Worm (Caenorhabditis elegans) whole organism, young adult: ENCODE data around the gene srz-105.
"Not testable (repeated sequence)": the region's sequence is repeated elsewhere in the genome, so short reads cannot be mapped to it uniquely, and the experiment has no call there.

Experiments used
- B0336.3 ChIP-seq: fragments of 200-800 bp; sonication (Bioruptor generic); IDR thresholded peaks from 2 replicates; pipeline ENCODE4 v1.3.6; 2022; ENCODE audit warnings: missing genetic modification characterization, missing compliant biosample characterization
- F23B12.7 ChIP-seq: sonication (generic microtip); optimal IDR thresholded peaks from 2 replicates; lab custom pipeline; 2017; ENCODE audit warnings: missing genetic modification characterization, mild to moderate bottlenecking, missing compliant biosample characterization, antibody characterized with exemption, moderate library complexity; ENCODE audit not compliant: insufficient read depth
- F33H1.4 ChIP-seq: fragments of 200-800 bp; sonication (Bioruptor generic); IDR thresholded peaks from 2 replicates; pipeline ENCODE4 v1.3.6; 2022; ENCODE audit warnings: missing genetic modification reagents, missing genetic modification characterization, missing compliant biosample characterization
- F39B2.1 ChIP-seq: fragments of 200-800 bp; sonication (Bioruptor generic); IDR thresholded peaks from 2 replicates; pipeline ENCODE4 v1.3.6; 2022; ENCODE audit warnings: missing genetic modification reagents, missing genetic modification characterization, missing compliant biosample characterization
- F57A8.1 ChIP-seq: fragments of 200-800 bp; sonication (Bioruptor generic); optimal IDR thresholded peaks from 2 replicates; lab custom pipeline; 2018; ENCODE audit warnings: mild to moderate bottlenecking, missing genetic modification characterization, moderate library complexity, missing compliant biosample characterization
- F57C9.4 ChIP-seq: sonication (generic microtip); optimal IDR thresholded peaks from 2 replicates; lab custom pipeline; 2017; ENCODE audit warnings: mild to moderate bottlenecking, missing genetic modification characterization, missing compliant biosample characterization
- T07F8.4 ChIP-seq: sonication (generic microtip); optimal IDR thresholded peaks from 2 replicates; lab custom pipeline; 2016; ENCODE audit warnings: mild to moderate bottlenecking, missing genetic modification characterization, moderate library complexity, missing compliant biosample characterization
- Y67H2A.10 ChIP-seq: fragments of 200-800 bp; sonication (Bioruptor generic); conservative IDR thresholded peaks from 2 replicates; pipeline ENCODE4 v1.3.6; 2022; ENCODE audit warnings: missing genetic modification reagents, missing genetic modification characterization, missing compliant biosample characterization
- Y79H2A.3 ChIP-seq: fragments of 200-800 bp; sonication (Bioruptor generic); conservative IDR thresholded peaks from 2 replicates; pipeline ENCODE4 v1.3.6; 2022; ENCODE audit warnings: missing genetic modification reagents, missing genetic modification characterization, missing compliant biosample characterization
- Y95B8A.8 ChIP-seq: fragments of 200-800 bp; sonication (Bioruptor generic); IDR thresholded peaks from 2 replicates; pipeline ENCODE4 v1.3.6; 2022; ENCODE audit warnings: missing genetic modification reagents, missing genetic modification characterization, missing compliant biosample characterization
- atf-7 ChIP-seq: sonication (generic microtip); optimal IDR thresholded peaks from 2 replicates; lab custom pipeline; 2017; ENCODE audit warnings: mild to moderate bottlenecking, missing genetic modification characterization, missing compliant biosample characterization
- attf-3 ChIP-seq: fragments of 200-800 bp; sonication (Bioruptor generic); conservative IDR thresholded peaks from 2 replicates; pipeline ENCODE4 v1.3.6; 2022; ENCODE audit warnings: missing genetic modification reagents, missing genetic modification characterization, missing compliant biosample characterization
- attf-6 ChIP-seq: fragments of 200-800 bp; sonication (Bioruptor generic); IDR thresholded peaks from 2 replicates; pipeline ENCODE4 v1.3.6; 2022; ENCODE audit warnings: missing genetic modification reagents, missing genetic modification characterization, missing compliant biosample characterization
- ceh-40 ChIP-seq: fragments of 200-800 bp; sonication (Bioruptor generic); IDR thresholded peaks from 2 replicates; pipeline ENCODE4 v1.3.6; 2022; ENCODE audit warnings: missing genetic modification characterization, missing compliant biosample characterization
- efl-1 ChIP-seq: fragments of 150-350 bp; optimal IDR thresholded peaks from 2 replicates; lab custom pipeline; 2014; ENCODE audit warnings: missing biosample characterization, missing genetic modification reagents, missing genetic modification characterization
- egrh-3 ChIP-seq: fragments of 200-800 bp; sonication (Bioruptor generic); IDR thresholded peaks from 2 replicates; pipeline ENCODE4 v1.3.6; 2022; ENCODE audit warnings: missing genetic modification reagents, missing genetic modification characterization, missing compliant biosample characterization
- hlh-26 ChIP-seq: fragments of 200-800 bp; sonication (Bioruptor generic); conservative IDR thresholded peaks from 2 replicates; pipeline ENCODE4 v1.3.6; 2022; ENCODE audit warnings: missing genetic modification reagents, missing genetic modification characterization, missing compliant biosample characterization
- hmg-20 ChIP-seq: fragments of 200-800 bp; sonication (Bioruptor generic); IDR thresholded peaks from 2 replicates; pipeline ENCODE4 v1.3.6; 2022; ENCODE audit warnings: missing genetic modification reagents, missing genetic modification characterization, missing compliant biosample characterization
- lag-1 ChIP-seq: fragments of 200-800 bp; sonication (Bioruptor generic); IDR thresholded peaks from 2 replicates; pipeline ENCODE4 v1.3.6; 2022; ENCODE audit warnings: missing genetic modification reagents, missing genetic modification characterization, missing compliant biosample characterization
- let-607 ChIP-seq, 2 experiments: fragments of 200-800 bp in 1 of 2; sonication (Bioruptor generic) in 1 of 2; sonication (generic microtip) in 1 of 2; optimal IDR thresholded peaks; 2 replicates each; lab custom pipeline; 2016 to 2018; ENCODE audit warnings: mild to moderate bottlenecking in 2 of 2, missing compliant biosample characterization in 2 of 2, missing genetic modification characterization in 2 of 2, moderate library complexity in 2 of 2, missing genotype in 1 of 2
- lin-26 ChIP-seq: fragments of 200-800 bp; sonication (Bioruptor generic); IDR thresholded peaks from 2 replicates; pipeline ENCODE4 v1.3.6; 2022; ENCODE audit warnings: missing genetic modification reagents, missing genetic modification characterization, missing compliant biosample characterization
- lsy-27 ChIP-seq: sonication (generic microtip); optimal IDR thresholded peaks from 2 replicates; lab custom pipeline; 2017; ENCODE audit warnings: missing genetic modification characterization, mild to moderate bottlenecking, missing compliant biosample characterization, antibody characterized with exemption, missing genotype, borderline replicate concordance; ENCODE audit not compliant: insufficient read depth
- mes-4 ChIP-seq: sonication (generic microtip); optimal IDR thresholded peaks from 2 replicates; lab custom pipeline; 2016; ENCODE audit warnings: missing genotype, missing genetic modification characterization, missing compliant biosample characterization
- mxl-1 ChIP-seq: sonication (generic microtip); optimal IDR thresholded peaks from 2 replicates; lab custom pipeline; 2016; ENCODE audit warnings: missing genetic modification characterization, missing compliant biosample characterization
- pbrm-1 ChIP-seq: fragments of 200-800 bp; sonication (Bioruptor generic); IDR thresholded peaks from 2 replicates; pipeline ENCODE4 v1.3.6; 2022; ENCODE audit warnings: missing genetic modification reagents, missing genetic modification characterization, missing compliant biosample characterization
- snpc-1.1 ChIP-seq: sonication (generic microtip); optimal IDR thresholded peaks from 2 replicates; lab custom pipeline; 2017; ENCODE audit warnings: missing genetic modification characterization, mild to moderate bottlenecking, missing compliant biosample characterization, antibody characterized with exemption, moderate library complexity, missing genotype, missing genetic modification reagents; ENCODE audit not compliant: insufficient read depth
- snpc-4 ChIP-seq, 5 experiments: fragments of 150-350 bp in 1 of 5; sonication (generic microtip) in 4 of 5; optimal IDR thresholded peaks; 2 replicates each; lab custom pipeline; 2014 to 2018; ENCODE audit warnings: missing genetic modification characterization in 5 of 5, missing biosample characterization in 3 of 5, antibody characterized with exemption in 2 of 5, mild to moderate bottlenecking in 2 of 5, missing compliant biosample characterization in 2 of 5, missing genotype in 2 of 5, moderate library complexity in 2 of 5, missing genetic modification reagents in 1 of 5
- tbp1 ChIP-seq: fragments of 200-800 bp; sonication (Bioruptor generic); optimal IDR thresholded peaks from 2 replicates; lab custom pipeline; 2018; ENCODE audit warnings: mild to moderate bottlenecking, missing genetic modification characterization, missing compliant biosample characterization
- xnd-1 ChIP-seq: sonication (generic microtip); optimal IDR thresholded peaks from 2 replicates; lab custom pipeline; 2016; ENCODE audit warnings: missing genotype, missing genetic modification reagents, missing genetic modification characterization, missing compliant biosample characterization
- zfh-2 ChIP-seq: fragments of 200-800 bp; sonication (Bioruptor generic); conservative IDR thresholded peaks from 2 replicates; pipeline ENCODE4 v1.3.6; 2022; ENCODE audit warnings: missing genetic modification reagents, missing genetic modification characterization, missing compliant biosample characterization
- ztf-28 ChIP-seq: fragments of 200-800 bp; sonication (Bioruptor generic); IDR thresholded peaks from 2 replicates; pipeline ENCODE4 v1.3.6; 2022; ENCODE audit warnings: missing genetic modification reagents, missing genetic modification characterization, missing compliant biosample characterization

Gene srz-105

ce11 chrIV:16307925-16308324 lies 16.8 kb upstream of the srz-105 start, which contains the start of gene rac-2:
Gene rac-2, plus strand, starts transcription at chrIV:16308225.
- TF ChIP-seq lag-1 (GFP tag; lab: Robert Waterston, UW); Y67H2A.10 (GFP tag; lab: Robert Waterston, UW); F57C9.4: not testable (repeated sequence)

ce11 chrIV:16310103-16310502 lies 14.6 kb upstream of the srz-105 start:
- no peak for TF ChIP-seq snpc-4 (GFP tag; optimal IDR thresholded peaks at IDR 0.05; lab: Kevin White, UChicago)
- peak in 1 of 4 experiments; percentile 80 for TF ChIP-seq snpc-4 (tag; optimal IDR thresholded peaks at IDR 0.05; lab: Kevin White, UChicago)
- TF ChIP-seq snpc-1.1 (tag; lab: Kevin White, UChicago) = no peak
- no peak for TF ChIP-seq let-607 (tag; optimal IDR thresholded peaks at IDR 0.05; lab: Kevin White, UChicago)
- 0 out of 2 replicates have a peak, but pooled peaks have one; percentile 40 for TF ChIP-seq ztf-28
- 0 out of 2 replicates have a peak, but pooled peaks have one; percentile 6 for TF ChIP-seq egrh-3
- no peak for TF ChIP-seq T07F8.4 (tag; lab: Kevin White, UChicago)

DNA sequence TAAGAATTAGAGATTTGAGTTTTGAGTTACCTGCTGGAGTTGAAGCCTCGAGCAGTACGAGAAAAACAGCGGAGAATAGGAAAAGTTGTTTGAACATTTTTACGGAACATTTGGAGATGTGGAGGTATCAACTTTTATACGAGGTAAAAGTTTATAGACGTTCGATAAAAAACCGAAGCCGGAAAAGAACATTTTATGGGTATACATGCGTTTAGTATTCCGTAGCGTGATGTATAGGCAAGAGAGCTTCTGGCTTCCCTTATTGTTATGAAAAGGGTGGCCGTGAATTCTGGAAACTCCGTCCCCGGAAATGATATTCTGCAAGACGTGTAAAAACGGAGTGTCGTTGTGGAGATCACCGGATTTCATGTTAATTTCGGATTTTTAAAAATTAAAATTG lies 4.3 kb upstream of the srz-105 start, which contains the start of gene K03D3.5:
Gene K03D3.5, minus strand, starts transcription at position 101 of the 400 bp plus-strand sequence.
- no peak for TF ChIP-seq ceh-40 (GFP tag; lab: Robert Waterston, UW)
- no peak for TF ChIP-seq mxl-1 (tag; lab: Kevin White, UChicago)
- no peak for TF ChIP-seq efl-1 (GFP tag; lab: Kevin White, UChicago)
- no peak for TF ChIP-seq F39B2.1 (GFP tag; lab: Robert Waterston, UW)
- no peak for TF ChIP-seq Y95B8A.8 (GFP tag; lab: Robert Waterston, UW)
- TF ChIP-seq attf-3 = no peak
- no peak for TF ChIP-seq F57A8.1 (GFP tag; lab: Kevin White, UChicago)
- TF ChIP-seq pbrm-1 = no peak
- TF ChIP-seq T07F8.4 (tag; lab: Kevin White, UChicago) = no peak
- TF ChIP-seq tbp1 (GFP tag; lab: Kevin White, UChicago) = no peak
- no peak for TF ChIP-seq Y79H2A.3 (GFP tag; lab: Robert Waterston, UW)
- no peak for TF ChIP-seq hmg-20 (GFP tag; lab: Robert Waterston, UW)
- TF ChIP-seq attf-6 (GFP tag; lab: Robert Waterston, UW) = no peak
- no peak for TF ChIP-seq atf-7
- TF ChIP-seq hlh-26 (GFP tag; lab: Robert Waterston, UW) = no peak
- TF ChIP-seq zfh-2 (GFP tag; lab: Robert Waterston, UW) = no peak
- no peak for TF ChIP-seq xnd-1 (tag; lab: Kevin White, UChicago)
- TF ChIP-seq lag-1 (GFP tag; lab: Robert Waterston, UW) = no peak
- TF ChIP-seq B0336.3 (GFP tag; lab: Robert Waterston, UW) = no peak
- no peak for TF ChIP-seq mes-4

- no peak for TF ChIP-seq mes-4
- no peak for TF ChIP-seq lsy-27 (tag; lab: Kevin White, UChicago)
- TF ChIP-seq mxl-1 (tag; lab: Kevin White, UChicago) = no peak
- no peak for TF ChIP-seq F57A8.1 (GFP tag; lab: Kevin White, UChicago)
- TF ChIP-seq, all 124 proteins: peak for 0
These were observed 3.8 kb upstream of the srz-105 start, which contains the start of gene srz-61 for ce11 chrIV:16320866-16321265. Gene srz-61, plus strand, starts transcription at chrIV:16321166.

DNA sequence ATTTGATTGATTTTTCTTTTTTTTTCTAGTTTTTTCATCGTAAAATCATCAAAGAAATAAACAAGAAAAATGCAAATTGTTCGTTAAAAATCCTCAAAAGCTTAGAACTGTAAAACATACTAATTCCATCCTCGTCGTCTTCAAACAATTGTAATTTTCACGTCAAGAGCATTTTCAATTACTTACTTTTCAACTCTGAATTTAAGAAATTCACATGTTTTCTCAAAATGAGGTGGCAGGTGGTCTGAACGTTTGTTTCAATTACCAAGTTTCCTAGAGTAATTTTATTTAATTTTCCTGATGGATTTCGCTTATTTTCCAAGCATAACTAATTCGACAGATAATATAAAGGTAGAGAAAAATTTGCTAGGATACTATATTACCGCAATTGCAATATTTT lies 1.3 kb upstream of the srz-105 start, which contains the start of gene srz-104:
Gene srz-104, plus strand, starts transcription at position 301 of the 400 bp plus-strand sequence.
- TF ChIP-seq F33H1.4 (GFP tag; lab: Robert Waterston, UW) (no peak), lin-26 (GFP tag; lab: Robert Waterston, UW) (no peak), F23B12.7 (tag; lab: Kevin White, UChicago) (no peak)
